Comparison of ENCODE assay signal across 1 fruit fly cellular context in the genomic region with DNA sequence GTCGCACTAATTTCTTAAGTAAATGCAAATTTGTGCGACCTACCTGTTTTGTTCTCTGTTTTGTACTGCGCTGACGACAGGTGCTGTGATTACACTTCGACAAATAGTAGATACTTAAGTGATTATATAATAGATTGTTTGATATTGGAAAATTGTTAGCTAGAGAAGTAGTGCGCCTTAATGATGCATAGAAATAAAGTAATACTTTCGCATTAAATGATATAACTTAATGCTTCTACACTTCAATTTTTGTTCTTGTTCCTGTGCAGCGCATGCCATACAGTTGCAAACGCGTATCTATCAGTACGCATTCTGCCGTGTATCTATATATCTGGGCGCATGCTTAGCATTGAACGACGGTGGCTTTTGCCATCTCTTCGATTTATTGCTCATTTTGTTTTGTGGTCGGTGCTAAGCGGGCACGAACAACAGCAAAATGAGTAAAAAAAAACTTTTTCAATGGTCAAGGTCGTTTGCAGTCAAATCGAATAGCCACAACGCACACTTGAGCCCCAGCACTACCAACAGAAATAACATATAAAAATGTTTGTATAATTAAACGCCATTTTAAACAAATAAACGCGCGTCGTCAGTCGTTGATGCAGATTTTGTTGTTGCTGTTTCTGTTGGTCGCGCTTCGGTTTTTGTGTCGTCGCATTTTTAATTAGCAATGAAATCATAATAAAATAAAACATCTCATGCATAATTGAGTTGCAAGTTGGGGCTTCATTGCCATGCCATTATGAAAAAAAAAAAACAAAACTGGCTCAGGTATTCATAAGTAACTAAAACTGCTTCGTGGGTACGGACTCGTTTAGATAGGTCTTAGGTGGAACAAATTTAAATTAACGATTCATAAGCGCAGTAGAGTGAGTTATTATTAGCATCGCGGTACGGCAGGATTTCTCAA.
TF ChIP-seq lines count a peak whose summit lies in the region.

No protein-coding gene starts in this region.

TF ChIP-seq in whole organism, embryonic, 481 proteins besides CTCF, POLR2A, EP300 and RAD21 (continued from another document and continues in another):
- TF ChIP-seq crc (GFP tag; optimal IDR thresholded peaks at IDR 0.05; lab: Kevin White, UChicago) (no peak), org-1 (GFP tag; optimal IDR thresholded peaks at IDR 0.05; lab: Kevin White, UChicago) (peak; percentile 4), CG4617 (GFP tag; optimal IDR thresholded peaks at IDR 0.05; lab: Kevin White, UChicago; ENCODE audit: borderline replicate concordance) (no peak), abd-A (tag; optimal IDR thresholded peaks at IDR 0.05; lab: Kevin White, UChicago) (peak; percentile 86), Ssrp (tag; optimal IDR thresholded peaks at IDR 0.05; lab: Kevin White, UChicago) (no peak), Stat92E (GFP tag; optimal IDR thresholded peaks at IDR 0.05; lab: Kevin White, UChicago) (no peak), CrebB (tag; optimal IDR thresholded peaks at IDR 0.05; lab: Kevin White, UChicago) (no peak), chn (GFP tag; optimal IDR thresholded peaks at IDR 0.05; lab: Kevin White, UChicago) (no peak), cg (GFP tag; optimal IDR thresholded peaks at IDR 0.05; lab: Kevin White, UChicago) (no peak), CG16779 (GFP tag; IDR thresholded peaks at IDR 0.05; lab: Robert Waterston, UW) (peak; percentile 19; the same call in 1 of the 2 replicates), bigmax (GFP tag; optimal IDR thresholded peaks at IDR 0.05; lab: Kevin White, UChicago) (no peak), CG12104 (GFP tag; optimal IDR thresholded peaks at IDR 0.05; lab: Kevin White, UChicago) (no peak), CG10147 (GFP tag; optimal IDR thresholded peaks at IDR 0.05; lab: Kevin White, UChicago) (no peak), twi (tag; optimal IDR thresholded peaks at IDR 0.05; lab: Kevin White, UChicago) (no peak), salm (tag; optimal IDR thresholded peaks at IDR 0.05; lab: Kevin White, UChicago) (no peak), grn (GFP tag; optimal IDR thresholded peaks at IDR 0.05; lab: Kevin White, UChicago) (no peak), seq (GFP tag; IDR thresholded peaks at IDR 0.05; lab: Robert Waterston, UW) (no peak), dmrt99B (tag; optimal IDR thresholded peaks at IDR 0.05; lab: Kevin White, UChicago) (peak; percentile 48), CG17328 (GFP tag; IDR thresholded peaks at IDR 0.05; lab: Robert Waterston, UW) (no peak), dati (GFP tag; IDR thresholded peaks at IDR 0.05; lab: Robert Waterston, UW) (no peak), CG6683 (GFP tag; optimal IDR thresholded peaks at IDR 0.05; lab: Kevin White, UChicago) (no peak), Ada2b (GFP tag; IDR thresholded peaks at IDR 0.05; lab: Robert Waterston, UW) (0 out of 2 replicates have a peak, but pooled peaks have one; percentile 32), CG14667 (GFP tag; IDR thresholded peaks at IDR 0.05; lab: Robert Waterston, UW) (no peak), ken (GFP tag; IDR thresholded peaks at IDR 0.05; lab: Robert Waterston, UW) (no peak), HLH54F (GFP tag; optimal IDR thresholded peaks at IDR 0.05; lab: Kevin White, UChicago) (no peak), vnd (GFP tag; IDR thresholded peaks at IDR 0.05; lab: Robert Waterston, UW; ENCODE audit: partially characterized antibody) (no peak), Doc2 (GFP tag; IDR thresholded peaks at IDR 0.05; lab: Robert Waterston, UW) (no peak), pfk (GFP tag; optimal IDR thresholded peaks at IDR 0.05; lab: Kevin White, UChicago) (no peak), ab (GFP tag; optimal IDR thresholded peaks at IDR 0.05; lab: Kevin White, UChicago) (no peak), jing (GFP tag; optimal IDR thresholded peaks at IDR 0.05; lab: Kevin White, UChicago) (no peak), crol (GFP tag; IDR thresholded peaks at IDR 0.05; lab: Robert Waterston, UW) (no peak), NK7.1 (GFP tag; optimal IDR thresholded peaks at IDR 0.05; lab: Kevin White, UChicago) (no peak), CG42726 (GFP tag; IDR thresholded peaks at IDR 0.05; lab: Robert Waterston, UW; ENCODE audit: partially characterized antibody) (no peak), GATAe (GFP tag; conservative IDR thresholded peaks at IDR 0.05; lab: Robert Waterston, UW) (no peak), CG6689 (GFP tag; IDR thresholded peaks at IDR 0.05; lab: Robert Waterston, UW) (0 out of 2 replicates have a peak, but pooled peaks have one; percentile 31), toy (GFP tag; IDR thresholded peaks at IDR 0.05; lab: Robert Waterston, UW) (no peak), cad (GFP tag; optimal IDR thresholded peaks at IDR 0.05; lab: Kevin White, UChicago) (no peak), CG13775 (GFP tag; optimal IDR thresholded peaks at IDR 0.05; lab: Kevin White, UChicago) (no peak), CG9437 (GFP tag; optimal IDR thresholded peaks at IDR 0.05; lab: Kevin White, UChicago) (no peak), CG9727 (GFP tag; optimal IDR thresholded peaks at IDR 0.05; lab: Kevin White, UChicago) (peak; percentile 38), gce (GFP tag; IDR thresholded peaks at IDR 0.05; lab: Robert Waterston, UW) (no peak), Vsx1 (GFP tag; optimal IDR thresholded peaks at IDR 0.05; lab: Kevin White, UChicago) (no peak), dysf (GFP tag; IDR thresholded peaks at IDR 0.05; lab: Robert Waterston, UW) (peak; percentile 70), dmrt11E (tag; optimal IDR thresholded peaks at IDR 0.05; lab: Kevin White, UChicago) (no peak), chinmo (GFP tag; IDR thresholded peaks at IDR 0.05; lab: Robert Waterston, UW; ENCODE audit: partially characterized antibody) (peak; percentile 97), Fer3 (tag; optimal IDR thresholded peaks at IDR 0.05; lab: Kevin White, UChicago) (peak; percentile 40), CG13894 (tag; optimal IDR thresholded peaks at IDR 0.05; lab: Kevin White, UChicago) (no peak), CG4360 (GFP tag; IDR thresholded peaks at IDR 0.05; lab: Robert Waterston, UW) (no peak), CG10267 (tag; optimal IDR thresholded peaks at IDR 0.05; lab: Kevin White, UChicago) (no peak), CG10543 (GFP tag; optimal IDR thresholded peaks at IDR 0.05; lab: Kevin White, UChicago) (peak; percentile 17), Mad (GFP tag; optimal IDR thresholded peaks at IDR 0.05; lab: Kevin White, UChicago) (no peak), CG4282 (GFP tag; optimal IDR thresholded peaks at IDR 0.05; lab: Kevin White, UChicago) (no peak), stc (GFP tag; IDR thresholded peaks at IDR 0.05; lab: Robert Waterston, UW) (0 out of 2 replicates have a peak, but pooled peaks have one; percentile 37), Six4 (GFP tag; optimal IDR thresholded peaks at IDR 0.05; lab: Kevin White, UChicago) (no peak), CG6791 (GFP tag; IDR thresholded peaks at IDR 0.05; lab: Robert Waterston, UW; ENCODE audit: partially characterized antibody) (no peak), odd (GFP tag; optimal IDR thresholded peaks at IDR 0.05; lab: Kevin White, UChicago) (peak; percentile 5), Dfd (GFP tag; optimal IDR thresholded peaks at IDR 0.05; lab: Kevin White, UChicago) (no peak), ato (GFP tag; IDR thresholded peaks at IDR 0.05; lab: Robert Waterston, UW; ENCODE audit: partially characterized antibody) (no peak), ssp (GFP tag; IDR thresholded peaks at IDR 0.05; lab: Robert Waterston, UW) (no peak), CG32767 (GFP tag; IDR thresholded peaks at IDR 0.05; lab: Robert Waterston, UW) (no peak), CG8281 (tag; optimal IDR thresholded peaks at IDR 0.05; lab: Kevin White, UChicago) (no peak), CG9215 (GFP tag; IDR thresholded peaks at IDR 0.05; lab: Robert Waterston, UW) (no peak; the same call in 1 of the 2 replicates), fd3F (GFP tag; optimal IDR thresholded peaks at IDR 0.05; lab: Kevin White, UChicago) (peak; percentile 52), Deaf1 (tag; optimal IDR thresholded peaks at IDR 0.05; lab: Kevin White, UChicago) (peak; percentile 23), Lhr (GFP tag; optimal IDR thresholded peaks at IDR 0.05; lab: Kevin White, UChicago) (no peak), Abd-B (GFP tag; optimal IDR thresholded peaks at IDR 0.05; lab: Kevin White, UChicago) (no peak), CG14860 (GFP tag; IDR thresholded peaks at IDR 0.05; lab: Robert Waterston, UW; ENCODE audit: partially characterized antibody) (no peak), CG6813 (GFP tag; optimal IDR thresholded peaks at IDR 0.05; lab: Kevin White, UChicago) (no peak), CG13287 (GFP tag; IDR thresholded peaks at IDR 0.05; lab: Robert Waterston, UW; ENCODE audit: partially characterized antibody) (no peak), CG15073 (GFP tag; optimal IDR thresholded peaks at IDR 0.05; lab: Kevin White, UChicago) (no peak), CG10431 (GFP tag; optimal IDR thresholded peaks at IDR 0.05; lab: Kevin White, UChicago) (no peak), CG17359 (tag; optimal IDR thresholded peaks at IDR 0.05; lab: Kevin White, UChicago) (no peak), Sox100B (GFP tag; optimal IDR thresholded peaks at IDR 0.05; lab: Kevin White, UChicago) (no peak), unc-4 (GFP tag; IDR thresholded peaks at IDR 0.05; lab: Robert Waterston, UW; ENCODE audit: partially characterized antibody) (no peak), ATbp (GFP tag; optimal IDR thresholded peaks at IDR 0.05; lab: Kevin White, UChicago) (no peak), lola (GFP tag; optimal IDR thresholded peaks at IDR 0.05; lab: Kevin White, UChicago) (no peak), Kr (GFP tag; optimal IDR thresholded peaks at IDR 0.05; lab: Kevin White, UChicago) (no peak), Pdp1 (GFP tag; optimal IDR thresholded peaks at IDR 0.05; lab: Kevin White, UChicago) (peak in 1 of 2 experiments; percentile 95), Optix (GFP tag; IDR thresholded peaks at IDR 0.05; lab: Robert Waterston, UW) (no peak), CG8944 (GFP tag; optimal IDR thresholded peaks at IDR 0.05; lab: Kevin White, UChicago) (no peak), maf-S (GFP tag; optimal IDR thresholded peaks at IDR 0.05; lab: Kevin White, UChicago) (no peak), CG10209 (GFP tag; optimal IDR thresholded peaks at IDR 0.05; lab: Kevin White, UChicago) (no peak), Dp (GFP tag; optimal IDR thresholded peaks at IDR 0.05; lab: Kevin White, UChicago) (no peak), sqz (GFP tag; optimal IDR thresholded peaks at IDR 0.05; lab: Kevin White, UChicago) (peak; percentile 43), HHEX (GFP tag; optimal IDR thresholded peaks at IDR 0.05; lab: Kevin White, UChicago) (no peak), gsb (GFP tag; IDR thresholded peaks at IDR 0.05; lab: Robert Waterston, UW) (no peak), chif (GFP tag; optimal IDR thresholded peaks at IDR 0.05; lab: Kevin White, UChicago) (no peak), Hr78 (GFP tag; optimal IDR thresholded peaks at IDR 0.05; lab: Kevin White, UChicago) (no peak), CG17361 (GFP tag; IDR thresholded peaks at IDR 0.05; lab: Robert Waterston, UW) (no peak), CG8290 (GFP tag; optimal IDR thresholded peaks at IDR 0.05; lab: Kevin White, UChicago) (no peak), CG8290 (tag; optimal IDR thresholded peaks at IDR 0.05; lab: Kevin White, UChicago) (peak in 1 of 2 experiments; percentile 51), CG10274 (GFP tag; optimal IDR thresholded peaks at IDR 0.05; lab: Kevin White, UChicago) (peak; percentile 4), caup (GFP tag; optimal IDR thresholded peaks at IDR 0.05; lab: Kevin White, UChicago; ENCODE audit: severe bottlenecking) (peak; percentile 45), crp (GFP tag; optimal IDR thresholded peaks at IDR 0.05; lab: Kevin White, UChicago) (no peak), nmo (GFP tag; optimal IDR thresholded peaks at IDR 0.05; lab: Kevin White, UChicago) (peak; percentile 5), hb (GFP tag; IDR thresholded peaks at IDR 0.05; lab: Robert Waterston, UW; ENCODE audit: partially characterized antibody) (no peak), CG11695 (GFP tag; IDR thresholded peaks at IDR 0.05; lab: Robert Waterston, UW) (0 out of 3 replicates have a peak, but pooled peaks have one; percentile 50), CG11723 (GFP tag; optimal IDR thresholded peaks at IDR 0.05; lab: Kevin White, UChicago) (no peak), CG12391 (tag; optimal IDR thresholded peaks at IDR 0.05; lab: Kevin White, UChicago) (peak; percentile 33), BtbVII (GFP tag; optimal IDR thresholded peaks at IDR 0.05; lab: Kevin White, UChicago) (peak; percentile 45), tup (GFP tag; optimal IDR thresholded peaks at IDR 0.05; lab: Kevin White, UChicago) (no peak), Neu2 (GFP tag; optimal IDR thresholded peaks at IDR 0.05; lab: Kevin White, UChicago; ENCODE audit: borderline replicate concordance) (no peak), CG30020 (tag; optimal IDR thresholded peaks at IDR 0.05; lab: Kevin White, UChicago) (no peak), CG6854 (GFP tag; optimal IDR thresholded peaks at IDR 0.05; lab: Kevin White, UChicago) (no peak), Sin3A (optimal IDR thresholded peaks at IDR 0.05; lab: Kevin White, UChicago) (no peak), wdn (GFP tag; IDR thresholded peaks at IDR 0.05; lab: Robert Waterston, UW) (no peak), Jarid2 (GFP tag; optimal IDR thresholded peaks at IDR 0.05; lab: Kevin White, UChicago) (no peak), CG8924 (tag; optimal IDR thresholded peaks at IDR 0.05; lab: Kevin White, UChicago) (peak; percentile 19), CG1832 (GFP tag; optimal IDR thresholded peaks at IDR 0.05; lab: Kevin White, UChicago) (no peak), oc (tag; optimal IDR thresholded peaks at IDR 0.05; lab: Kevin White, UChicago) (no peak), Dbx (GFP tag; IDR thresholded peaks at IDR 0.05; lab: Robert Waterston, UW) (peak; percentile 19; the same call in 1 of the 3 replicates), CG3995 (GFP tag; optimal IDR thresholded peaks at IDR 0.05; lab: Kevin White, UChicago) (no peak), CoRest (tag; optimal IDR thresholded peaks at IDR 0.05; lab: Kevin White, UChicago) (peak; percentile 42), ase (GFP tag; IDR thresholded peaks at IDR 0.05; lab: Robert Waterston, UW) (no peak), CG3163 (GFP tag; optimal IDR thresholded peaks at IDR 0.05; lab: Kevin White, UChicago) (no peak), CG17568 (GFP tag; optimal IDR thresholded peaks at IDR 0.05; lab: Kevin White, UChicago) (no peak), CG14441 (GFP tag; IDR thresholded peaks at IDR 0.05; lab: Robert Waterston, UW) (peak; percentile 42; the same call in 1 of the 2 replicates), CG18476 (GFP tag; optimal IDR thresholded peaks at IDR 0.05; lab: Kevin White, UChicago) (no peak), nom (GFP tag; optimal IDR thresholded peaks at IDR 0.05; lab: Kevin White, UChicago) (no peak), CG2712 (tag; optimal IDR thresholded peaks at IDR 0.05; lab: Kevin White, UChicago) (peak; percentile 27), HLH3B (GFP tag; IDR thresholded peaks at IDR 0.05; lab: Robert Waterston, UW) (no peak), Chrac-16 (GFP tag; optimal IDR thresholded peaks at IDR 0.05; lab: Kevin White, UChicago) (no peak), sima (GFP tag; optimal IDR thresholded peaks at IDR 0.05; lab: Kevin White, UChicago) (no peak)
